Worm (Caenorhabditis elegans) whole organism, mixed stage, embryonic: ENCODE results near the gene chk-1.

Experiments
- lin-32 ChIP-seq: fragments of 200-800 bp; sonication (Bioruptor generic); optimal IDR thresholded peaks from 2 replicates; lab custom pipeline; 2018; ENCODE audit warnings: mild to moderate bottlenecking, missing genetic modification characterization, missing compliant biosample characterization
- unc-62 ChIP-seq: fragments of 150-350 bp; optimal IDR thresholded peaks from 2 replicates; lab custom pipeline; 2014; ENCODE audit warnings: missing biosample characterization, missing genetic modification reagents, missing genetic modification characterization

- TF ChIP-seq unc-62 (GFP tag; lab: Kevin White, UChicago) (no peak), lin-32 (GFP tag; lab: Kevin White, UChicago) (no peak)
Measured at ce11 chrV:3768270-3768669, 9.0 kb upstream of the chk-1 start, which contains the start of gene R08E5.4.
